Fruit fly (Drosophila melanogaster) Kc167 (cell line): ENCODE results near the gene CG32374.

Experiments
- Myc ChIP-seq: fragments of >200 bp; optimal IDR thresholded peaks from 2 replicates; lab custom pipeline; 2017; ENCODE audit warnings: missing external identifiers
- Sin3A ChIP-seq: fragments of >200 bp; optimal IDR thresholded peaks from 2 replicates; lab custom pipeline; 2018; ENCODE audit warnings: missing external identifiers
- h ChIP-seq: fragments of >200 bp; optimal IDR thresholded peaks from 3 replicates; lab custom pipeline; 2018; ENCODE audit warnings: missing external identifiers
- insv ChIP-seq: fragments of >200 bp; optimal IDR thresholded peaks from 3 replicates; lab custom pipeline; 2018; ENCODE audit warnings: missing external identifiers
- psq ChIP-seq: fragments of >200 bp; optimal IDR thresholded peaks from 2 replicates; lab custom pipeline; 2017; ENCODE audit warnings: missing external identifiers
- ttk ChIP-seq: sonication (Bioruptor generic); optimal IDR thresholded peaks from 2 replicates; lab custom pipeline; 2017; ENCODE audit warnings: missing external identifiers

CG32374 gene

DNA sequence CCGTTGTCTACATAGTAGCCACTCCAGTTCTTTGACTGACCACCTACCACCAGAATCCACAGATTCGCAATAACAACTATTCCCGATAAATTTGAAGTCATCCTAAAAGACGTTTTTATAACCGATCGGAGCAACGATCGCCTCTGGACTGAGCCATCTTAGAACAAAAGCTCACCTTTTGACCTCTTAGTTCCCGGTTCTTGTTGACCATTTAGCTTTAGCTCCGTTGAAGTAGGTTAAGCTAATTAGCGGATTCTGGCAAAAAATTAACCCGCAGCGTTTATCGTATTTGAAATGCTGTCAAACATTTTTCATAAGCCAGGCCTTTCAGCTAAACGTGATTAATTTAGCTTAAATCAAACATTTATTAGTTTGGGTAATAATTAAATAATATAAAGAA lies at the start of gene CG32374:
CG32374 (minus strand) TSS at position 101 of the 400 bp plus-strand sequence.
- no peak for TF ChIP-seq psq
- no peak for TF ChIP-seq ttk (lab: Kevin White, UChicago)
- TF ChIP-seq insv, result no peak
- TF ChIP-seq Myc, result no peak
- TF ChIP-seq Sin3A (lab: Kevin White, UChicago), result no peak
- no peak for TF ChIP-seq h (lab: Kevin White, UChicago)

dm6 chr3L:7583154-7583553 lies 42.2 kb upstream of the CG32374 start, which contains the start of gene mmm:
TSS of gene mmm (plus strand) at chr3L:7583454.
- no peak for TF ChIP-seq Sin3A (lab: Kevin White, UChicago)
- TF ChIP-seq h (lab: Kevin White, UChicago), result no peak
- TF ChIP-seq ttk (lab: Kevin White, UChicago), result no peak
- TF ChIP-seq psq, result no peak
- TF ChIP-seq insv, result no peak
- TF ChIP-seq Myc, result no peak

dm6 chr3L:7572948-7573347 lies 32.0 kb upstream of the CG32374 start:
- TF ChIP-seq Sin3A (lab: Kevin White, UChicago) (no peak), h (lab: Kevin White, UChicago) (no peak), ttk (lab: Kevin White, UChicago) (no peak)

dm6 chr3L:7562310-7562709 lies 21.3 kb upstream of the CG32374 start, which contains the start of gene frac:
TSS of gene frac (plus strand) at chr3L:7562610.
- TF ChIP-seq psq, result no peak
- no peak for TF ChIP-seq h (lab: Kevin White, UChicago)
- TF ChIP-seq Myc, result no peak
- TF ChIP-seq insv, result no peak
- TF ChIP-seq Sin3A (lab: Kevin White, UChicago), result no peak
- TF ChIP-seq ttk (lab: Kevin White, UChicago), result no peak

dm6 chr3L:7560580-7560979 lies 19.6 kb upstream of the CG32374 start:
- no peak for TF ChIP-seq ttk (lab: Kevin White, UChicago)
- TF ChIP-seq insv, result no peak

DNA sequence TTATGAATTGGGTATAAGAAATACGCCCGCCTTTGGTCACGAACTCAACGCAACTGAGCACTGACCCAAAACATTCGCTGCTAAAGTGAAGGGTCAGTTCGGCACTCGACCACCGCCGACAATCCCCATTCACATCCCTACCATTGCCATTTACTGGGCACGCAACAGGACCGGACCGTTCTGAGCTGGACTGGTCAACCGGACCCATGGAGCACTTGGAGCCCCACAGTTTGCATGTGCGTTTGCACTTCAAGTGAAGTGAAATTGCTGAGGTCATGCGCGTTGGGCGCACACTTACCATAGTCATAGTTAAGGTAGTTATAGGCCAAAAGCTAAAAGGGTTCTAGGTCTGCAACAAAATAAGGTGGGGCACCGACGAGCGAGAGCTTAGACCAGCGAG lies 19.0 kb upstream of the CG32374 start, which contains the start of gene CG14837:
CG14837 (minus strand) TSS at position 101 of the 400 bp plus-strand sequence.
- TF ChIP-seq Sin3A (lab: Kevin White, UChicago), result no peak

- no peak for TF ChIP-seq insv
- no peak for TF ChIP-seq Myc
- no peak for TF ChIP-seq Sin3A (lab: Kevin White, UChicago)
- TF ChIP-seq ttk (lab: Kevin White, UChicago), result no peak
- TF ChIP-seq h (lab: Kevin White, UChicago), result no peak
- no peak for TF ChIP-seq psq
These were observed 12.1 kb upstream of the CG32374 start for dm6 chr3L:7553062-7553461.

dm6 chr3L:7552446-7552845 lies 11.5 kb upstream of the CG32374 start:
- no peak for TF ChIP-seq insv
- TF ChIP-seq ttk (lab: Kevin White, UChicago), result no peak
- no peak for TF ChIP-seq h (lab: Kevin White, UChicago)

dm6 chr3L:7550225-7550624 lies 9.3 kb upstream of the CG32374 start:
- TF ChIP-seq ttk (lab: Kevin White, UChicago), result no peak
- TF ChIP-seq psq, result no peak
- TF ChIP-seq insv, result no peak

- TF ChIP-seq h (lab: Kevin White, UChicago), result no peak
- TF ChIP-seq Sin3A (lab: Kevin White, UChicago), result no peak
- TF ChIP-seq Myc, result no peak
- TF ChIP-seq ttk (lab: Kevin White, UChicago), result no peak
- TF ChIP-seq psq, result no peak
These were observed 4.6 kb upstream of the CG32374 start for dm6 chr3L:7545562-7545961.

dm6 chr3L:7544639-7545183 lies 3.7 kb upstream of the CG32374 start:
- no peak for TF ChIP-seq Sin3A (lab: Kevin White, UChicago)

- TF ChIP-seq Myc, result no peak
- TF ChIP-seq ttk (lab: Kevin White, UChicago), result no peak
- no peak for TF ChIP-seq h (lab: Kevin White, UChicago)
- no peak for TF ChIP-seq insv
- no peak for TF ChIP-seq psq
- no peak for TF ChIP-seq Sin3A (lab: Kevin White, UChicago)
These were observed 1.4 kb upstream of the CG32374 start, which contains the start of gene CG32376 for dm6 chr3L:7542357-7542756. TSS of gene CG32376 (minus strand) at chr3L:7542457.

DNA sequence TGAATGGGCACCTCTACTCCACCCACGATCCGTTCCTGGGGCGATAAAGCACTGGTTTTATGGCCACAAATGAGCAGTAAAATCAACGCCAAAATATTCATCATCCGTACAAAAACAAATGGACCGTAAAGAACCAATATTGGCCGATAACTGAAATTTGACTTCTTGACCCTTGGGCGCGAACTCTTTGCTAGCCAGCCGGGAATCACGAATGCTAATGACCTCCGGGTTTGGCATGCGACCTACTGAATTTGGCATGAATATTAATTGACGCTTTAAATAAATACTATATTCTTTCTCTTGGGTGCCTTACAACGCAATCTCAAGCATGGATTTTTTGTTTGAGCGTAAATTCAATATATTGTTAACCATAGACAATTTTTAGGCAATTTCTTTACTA lies 1.2 kb downstream of the CG32374 start, which contains the start of gene CG16998:
CG16998 (minus strand) TSS at position 101 of the 400 bp plus-strand sequence.
- no peak for TF ChIP-seq ttk (lab: Kevin White, UChicago)
